Worm (Caenorhabditis elegans): ENCODE results near the gene bre-3.

Gene bre-3

ce11 chrIII:9485373-9485772 lies at the start of gene bre-3:
bre-3 (minus strand) TSS chrIII:9485473.
- TF ChIP-seq ztf-11 (tag; optimal IDR thresholded peaks at IDR 0.05) = no peak
- TF ChIP-seq hlh-1 (tag; optimal IDR thresholded peaks at IDR 0.05) = no peak
- TF ChIP-seq nhr-2 (tag; optimal IDR thresholded peaks at IDR 0.05) = no peak
- no peak for TF ChIP-seq mep-1 (tag; optimal IDR thresholded peaks at IDR 0.05)
- no peak for TF ChIP-seq mab-5 (tag; optimal IDR thresholded peaks at IDR 0.05)
- TF ChIP-seq nhr-76 (tag; optimal IDR thresholded peaks at IDR 0.05) = no peak
- TF ChIP-seq drap-1 (GFP tag; optimal IDR thresholded peaks at IDR 0.05) = no peak
- no peak for TF ChIP-seq sptf-1 (tag; optimal IDR thresholded peaks at IDR 0.05)
- TF ChIP-seq nhr-28 (tag; optimal IDR thresholded peaks at IDR 0.05) = no peak
- TF ChIP-seq pha-4 (tag; optimal IDR thresholded peaks at IDR 0.05) = no peak
- TF ChIP-seq M03D4.4 (tag; optimal IDR thresholded peaks at IDR 0.05) = no peak

ce11 chrIII:9528824-9529223 lies 43.6 kb upstream of the bre-3 start, which contains the start of gene ZK1098.2:
ZK1098.2 (plus strand) TSS chrIII:9529159.
- TF ChIP-seq unc-62 (GFP tag; optimal IDR thresholded peaks at IDR 0.05) = no peak
- TF ChIP-seq tbx-8 (GFP tag; optimal IDR thresholded peaks at IDR 0.05) = no peak
- TF ChIP-seq nhr-12 (tag; optimal IDR thresholded peaks at IDR 0.05) = no peak
- no peak for TF ChIP-seq unc-39 (tag; optimal IDR thresholded peaks at IDR 0.05)
- TF ChIP-seq pha-4 (tag; optimal IDR thresholded peaks at IDR 0.05) = no peak
- TF ChIP-seq M03D4.4 (tag; optimal IDR thresholded peaks at IDR 0.05) = peak; percentile 33
- TF ChIP-seq elt-3 (tag; optimal IDR thresholded peaks at IDR 0.05) = no peak
- TF ChIP-seq flh-1 (GFP tag; optimal IDR thresholded peaks at IDR 0.05) = no peak
- TF ChIP-seq mls-2 (tag; optimal IDR thresholded peaks at IDR 0.05) = no peak
- no peak for TF ChIP-seq sptf-1 (tag; optimal IDR thresholded peaks at IDR 0.05)
- TF ChIP-seq nhr-2 (tag; optimal IDR thresholded peaks at IDR 0.05) = no peak
- TF ChIP-seq nhr-237 (tag; optimal IDR thresholded peaks at IDR 0.05) = no peak
- TF ChIP-seq sem-2 (GFP tag; optimal IDR thresholded peaks at IDR 0.05) = no peak
- TF ChIP-seq lin-13 (tag; optimal IDR thresholded peaks at IDR 0.05) = peak; percentile 24
- peak; percentile 42 for TF ChIP-seq ham-2 (GFP tag; optimal IDR thresholded peaks at IDR 0.05)
- no peak for TF ChIP-seq blmp-1 (tag; optimal IDR thresholded peaks at IDR 0.05)
- peak; percentile 40 for TF ChIP-seq ces-1 (GFP tag; optimal IDR thresholded peaks at IDR 0.05)
- TF ChIP-seq drap-1 (GFP tag; optimal IDR thresholded peaks at IDR 0.05) = no peak
- TF ChIP-seq mep-1 (tag; optimal IDR thresholded peaks at IDR 0.05) = peak; percentile 49
- no peak for TF ChIP-seq nhr-76 (tag; optimal IDR thresholded peaks at IDR 0.05)
- no peak for TF ChIP-seq snpc-4 (tag; optimal IDR thresholded peaks at IDR 0.05)

ce11 chrIII:9526851-9527250 lies 41.6 kb upstream of the bre-3 start, which contains the start of gene ZK1098.6:
ZK1098.6 (plus strand) TSS chrIII:9527151.
- TF ChIP-seq mep-1 (tag; optimal IDR thresholded peaks at IDR 0.05) (no peak), sem-2 (GFP tag; optimal IDR thresholded peaks at IDR 0.05) (no peak), nhr-28 (tag; optimal IDR thresholded peaks at IDR 0.05) (no peak), bed-3 (GFP tag; optimal IDR thresholded peaks at IDR 0.05) (no peak), nhr-237 (tag; optimal IDR thresholded peaks at IDR 0.05) (no peak), zip-8 (tag; optimal IDR thresholded peaks at IDR 0.05) (no peak), mab-5 (tag; optimal IDR thresholded peaks at IDR 0.05) (no peak), hlh-1 (tag; optimal IDR thresholded peaks at IDR 0.05) (no peak), mls-2 (tag; optimal IDR thresholded peaks at IDR 0.05) (no peak), ztf-11 (tag; optimal IDR thresholded peaks at IDR 0.05) (no peak)

- TF ChIP-seq sem-2 (GFP tag; optimal IDR thresholded peaks at IDR 0.05) = no peak
- no peak for TF ChIP-seq M03D4.4 (tag; optimal IDR thresholded peaks at IDR 0.05)
- TF ChIP-seq ham-2 (GFP tag; optimal IDR thresholded peaks at IDR 0.05) = no peak
- no peak for TF ChIP-seq mab-5 (tag; optimal IDR thresholded peaks at IDR 0.05)
- no peak for TF ChIP-seq ceh-43 (GFP tag; optimal IDR thresholded peaks at IDR 0.05)
- TF ChIP-seq mls-2 (tag; optimal IDR thresholded peaks at IDR 0.05) = no peak
- no peak for TF ChIP-seq nhr-76 (tag; optimal IDR thresholded peaks at IDR 0.05)
- TF ChIP-seq ztf-11 (tag; optimal IDR thresholded peaks at IDR 0.05) = no peak
- TF ChIP-seq ceh-83 (GFP tag; optimal IDR thresholded peaks at IDR 0.05) = no peak
- no peak for TF ChIP-seq pha-4 (tag; optimal IDR thresholded peaks at IDR 0.05)
- TF ChIP-seq snpc-4 (tag; optimal IDR thresholded peaks at IDR 0.05) = no peak
- no peak for TF ChIP-seq ceh-39 (tag; optimal IDR thresholded peaks at IDR 0.05)
- TF ChIP-seq tbx-8 (GFP tag; optimal IDR thresholded peaks at IDR 0.05) = no peak
- no peak for TF ChIP-seq sptf-1 (tag; optimal IDR thresholded peaks at IDR 0.05)
Observed at ce11 chrIII:9525252-9525651, 40.0 kb upstream of the bre-3 start, which contains the start of gene trpp-3. trpp-3 (plus strand) TSS chrIII:9525552.

- TF ChIP-seq ham-2 (GFP tag; optimal IDR thresholded peaks at IDR 0.05) (no peak), mep-1 (tag; optimal IDR thresholded peaks at IDR 0.05) (peak; percentile 16), lin-13 (tag; optimal IDR thresholded peaks at IDR 0.05) (no peak), flh-1 (GFP tag; optimal IDR thresholded peaks at IDR 0.05) (no peak), lsy-2 (tag; optimal IDR thresholded peaks at IDR 0.05) (peak; percentile 36), lin-32 (GFP tag; optimal IDR thresholded peaks at IDR 0.05) (no peak), nhr-237 (tag; optimal IDR thresholded peaks at IDR 0.05) (no peak), ceh-43 (GFP tag; optimal IDR thresholded peaks at IDR 0.05) (no peak), ceh-83 (GFP tag; optimal IDR thresholded peaks at IDR 0.05) (peak; percentile 13), ztf-11 (tag; optimal IDR thresholded peaks at IDR 0.05) (no peak), unc-62 (GFP tag; optimal IDR thresholded peaks at IDR 0.05) (no peak), M03D4.4 (tag; optimal IDR thresholded peaks at IDR 0.05) (no peak), hlh-1 (tag; optimal IDR thresholded peaks at IDR 0.05) (no peak), sem-2 (GFP tag; optimal IDR thresholded peaks at IDR 0.05) (no peak), unc-39 (tag; optimal IDR thresholded peaks at IDR 0.05) (no peak), cnd-1 (tag; optimal IDR thresholded peaks at IDR 0.05) (no peak)
Observed at ce11 chrIII:9523581-9523980, 38.3 kb upstream of the bre-3 start, which contains the start of gene mrps-23. mrps-23 (minus strand) TSS chrIII:9523672.

Data from whole organism, mixed stage, embryonic.